Fruit fly (Drosophila melanogaster) whole organism, prepupa: ENCODE measurements around the gene CG10469.
A peak's percentile ranks its signal among the peaks of the same experiment; 100 is the strongest.

Source experiments
- CG10669 ChIP-seq: fragments of 200-800 bp; sonication (Bioruptor generic); optimal IDR thresholded peaks from 3 replicates; lab custom pipeline; 2018; ENCODE audit warnings: missing biosample characterization, mild to moderate bottlenecking, missing genetic modification characterization, moderate library complexity
- CG31627 ChIP-seq: fragments of 200-800 bp; sonication (Bioruptor generic); optimal IDR thresholded peaks from 3 replicates; lab custom pipeline; 2016; ENCODE audit warnings: missing biosample characterization, missing genetic modification characterization
- CG6163 ChIP-seq: fragments of 200-800 bp; sonication (Bioruptor generic); IDR thresholded peaks from 3 replicates; pipeline ENCODE4 v1.3.6; 2022; ENCODE audit warnings: missing biosample characterization, missing genetic modification characterization
- Eip93F ChIP-seq: fragments of 200-800 bp; sonication (Bioruptor generic); optimal IDR thresholded peaks from 2 replicates; lab custom pipeline; 2016; ENCODE audit warnings: missing biosample characterization, mild to moderate bottlenecking, missing genetic modification characterization
- Hr39 ChIP-seq: fragments of 200-800 bp; sonication (Bioruptor generic); optimal IDR thresholded peaks from 2 replicates; lab custom pipeline; 2016; ENCODE audit warnings: missing biosample characterization, missing genetic modification characterization
- Lpt ChIP-seq: fragments of 200-800 bp; sonication (Bioruptor generic); optimal IDR thresholded peaks from 3 replicates; lab custom pipeline; 2016; ENCODE audit warnings: missing biosample characterization, missing genetic modification characterization
- salr ChIP-seq, 2 experiments: fragments of 200-800 bp; sonication (Bioruptor generic); optimal IDR thresholded peaks; 3 replicates each; lab custom pipeline; 2016 to 2018; ENCODE audit warnings: missing biosample characterization in 2 of 2, missing genetic modification characterization in 2 of 2, mild to moderate bottlenecking in 1 of 2
- topi ChIP-seq: fragments of 200-800 bp; sonication (Bioruptor generic); optimal IDR thresholded peaks from 3 replicates; lab custom pipeline; 2016; ENCODE audit warnings: missing biosample characterization, missing genetic modification characterization

dm6 chr3L:6071454-6072189, 21.5 kb downstream of the CG10469 start, which contains the start of gene CG6602:
- TF ChIP-seq CG31627 (GFP tag; lab: Kevin White, UChicago) (peak; percentile 55), salr (GFP tag; optimal IDR thresholded peaks at IDR 0.05; lab: Kevin White, UChicago) (peak in 1 of 2 experiments; percentile 54), CG6163 (GFP tag; lab: Robert Waterston, UW) (peak; percentile 70), Lpt (no peak), Eip93F (GFP tag; lab: Kevin White, UChicago) (no peak), CG10669 (peak; percentile 42), topi (GFP tag; lab: Kevin White, UChicago) (peak; percentile 49), Hr39 (GFP tag; lab: Kevin White, UChicago) (peak; percentile 65)
